Worm (Caenorhabditis elegans) whole organism, L4 larva: Measurements from ENCODE around the gene pde-2.

Experiments
- ZK546.5 ChIP-seq, 2 experiments: sonication (generic microtip); optimal IDR thresholded peaks; 2 replicates each; lab custom pipeline; 2017; ENCODE audit warnings: missing biosample characterization in 2 of 2, missing genetic modification characterization in 2 of 2
- unc-62 ChIP-seq, 3 experiments: fragments of 150-350 bp in 1 of 3; sonication (generic microtip); optimal IDR thresholded peaks in 2 of 3; peaks in 1 of 3; 1 replicate in 1 of 3; 2 replicates in 2 of 3; lab custom pipeline; 2014 to 2017; ENCODE audit warnings: missing biosample characterization in 3 of 3, missing genetic modification characterization in 3 of 3, missing genetic modification reagents in 3 of 3, missing genotype in 1 of 3

- TF ChIP-seq unc-62 (GFP tag; optimal IDR thresholded peaks at IDR 0.05 in 1 of 2; lab: Kevin White, UChicago) = no peak
- no peak for TF ChIP-seq unc-62 (tag; optimal IDR thresholded peaks at IDR 0.05; lab: Kevin White, UChicago)
- no peak for TF ChIP-seq ZK546.5 (tag; optimal IDR thresholded peaks at IDR 0.05; lab: Kevin White, UChicago)
Observed at ce11 chrIII:9002545-9002944, 20.8 kb upstream of the pde-2 start, which contains the start of the genes F59B2.15 and zif-1.
